5 worm cellular contexts compared by ENCODE assay signal in the genomic region with DNA sequence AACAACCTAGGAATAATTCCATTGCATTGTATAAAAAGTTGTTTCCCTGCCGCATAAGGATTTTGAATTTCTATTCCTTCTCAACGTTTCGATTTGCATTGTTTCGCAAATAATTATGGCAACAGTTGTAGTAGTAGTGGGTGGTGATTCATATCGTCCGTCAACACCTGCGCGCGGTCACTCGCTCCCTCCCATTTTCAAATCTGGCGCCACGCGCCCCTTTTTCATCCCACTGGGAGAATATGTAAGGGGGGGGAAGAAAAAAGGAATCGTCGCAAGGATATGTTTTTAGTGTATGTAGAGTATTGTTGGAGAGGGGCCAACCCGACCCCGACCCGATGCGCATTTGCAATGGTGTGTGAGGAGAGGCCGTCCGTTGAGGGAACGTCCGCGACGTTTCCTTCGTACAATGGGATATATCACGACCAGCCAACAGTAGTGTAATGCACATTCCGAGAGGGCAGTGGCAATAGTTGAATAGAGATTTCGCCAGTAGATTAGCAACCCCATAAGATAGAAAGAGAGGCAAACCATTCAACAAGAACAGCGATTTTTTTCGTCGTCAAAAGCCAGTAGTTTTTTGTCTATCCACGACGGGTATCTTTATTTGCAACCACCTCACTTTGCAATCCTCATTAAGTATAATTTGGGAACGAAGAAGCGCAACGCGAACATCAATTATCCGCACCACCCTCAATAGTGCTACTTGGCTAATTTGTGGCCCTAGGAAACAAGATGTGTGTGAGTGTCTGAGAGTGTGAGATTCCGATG.
TF ChIP-seq lines count a peak whose summit lies in the region.

No protein-coding gene starts in this region.

TF ChIP-seq in whole organism, L1 larva, 84 proteins besides CTCF, POLR2A, EP300 and RAD21:
- TF ChIP-seq nhr-84 (tag; optimal IDR thresholded peaks at IDR 0.05; lab: Kevin White, UChicago): no peak
- TF ChIP-seq nhr-85 (tag; lab: Kevin White, UChicago): peak; percentile 78
- TF ChIP-seq nhr-76 (tag; optimal IDR thresholded peaks at IDR 0.05; lab: Kevin White, UChicago): no peak
- no peak for TF ChIP-seq ceh-8 (GFP tag; optimal IDR thresholded peaks at IDR 0.05; lab: Kevin White, UChicago)
- TF ChIP-seq rnt-1 (tag; optimal IDR thresholded peaks at IDR 0.05; lab: Kevin White, UChicago): peak; percentile 5
- TF ChIP-seq nhr-11 (tag; optimal IDR thresholded peaks at IDR 0.05; lab: Kevin White, UChicago): no peak
- no peak for TF ChIP-seq unc-98 (GFP tag; IDR thresholded peaks at IDR 0.05; lab: Robert Waterston, UW)
- peak; percentile 14 for TF ChIP-seq blmp-1 (tag; optimal IDR thresholded peaks at IDR 0.05; lab: Kevin White, UChicago)
- no peak for TF ChIP-seq nhr-90 (tag; optimal IDR thresholded peaks at IDR 0.05; lab: Kevin White, UChicago; ENCODE audit: poor library complexity)
- TF ChIP-seq lin-14 (GFP tag; optimal IDR thresholded peaks at IDR 0.05; lab: Kevin White, UChicago): peak; percentile 16
- no peak for TF ChIP-seq efl-1 (optimal IDR thresholded peaks at IDR 0.05; lab: Kevin White, UChicago)
- TF ChIP-seq efl-1 (GFP tag; optimal IDR thresholded peaks at IDR 0.05 in 1 of 2; lab: Kevin White, UChicago): peak in 1 of 2 experiments; percentile 24
TF ChIP-seq in whole organism, L1 larva: peak in this region for 5.

TF ChIP-seq in whole organism, L3 larva, 47 proteins besides CTCF, POLR2A, EP300 and RAD21:
- TF ChIP-seq pha-4 (tag; optimal IDR thresholded peaks at IDR 0.05; lab: Kevin White, UChicago) (peak; percentile 24), sea-2 (GFP tag; optimal IDR thresholded peaks at IDR 0.05; lab: Kevin White, UChicago) (no peak), ama-1 (optimal IDR thresholded peaks at IDR 0.05; lab: Kevin White, UChicago) (no peak), elt-1 (tag; optimal IDR thresholded peaks at IDR 0.05; lab: Kevin White, UChicago) (no peak), nhr-67 (tag; optimal IDR thresholded peaks at IDR 0.05; lab: Kevin White, UChicago) (no peak), ceh-9 (tag; optimal IDR thresholded peaks at IDR 0.05; lab: Kevin White, UChicago) (no peak), egl-5 (tag; optimal IDR thresholded peaks at IDR 0.05; lab: Kevin White, UChicago) (no peak), fos-1 (tag; optimal IDR thresholded peaks at IDR 0.05; lab: Kevin White, UChicago) (no peak), ZK546.5 (tag; optimal IDR thresholded peaks at IDR 0.05; lab: Kevin White, UChicago) (no peak), nhr-76 (tag; optimal IDR thresholded peaks at IDR 0.05; lab: Kevin White, UChicago) (no peak), elt-3 (tag; optimal IDR thresholded peaks at IDR 0.05; lab: Kevin White, UChicago) (no peak), mml-1 (tag; optimal IDR thresholded peaks at IDR 0.05; lab: Kevin White, UChicago) (no peak), lin-39 (tag; optimal IDR thresholded peaks at IDR 0.05; lab: Kevin White, UChicago) (no peak), nhr-25 (tag; optimal IDR thresholded peaks at IDR 0.05; lab: Kevin White, UChicago) (peak; percentile 34), nhr-23 (tag; optimal IDR thresholded peaks at IDR 0.05; lab: Kevin White, UChicago) (peak; percentile 8), nhr-11 (tag; optimal IDR thresholded peaks at IDR 0.05; lab: Kevin White, UChicago) (no peak), jun-1 (tag; optimal IDR thresholded peaks at IDR 0.05; lab: Kevin White, UChicago) (no peak), nhr-43 (tag; optimal IDR thresholded peaks at IDR 0.05; lab: Kevin White, UChicago; ENCODE audit: poor library complexity, severe bottlenecking) (no peak)

TF ChIP-seq in whole organism, early embryonic, 17 proteins besides CTCF, POLR2A, EP300 and RAD21:
- TF ChIP-seq flt-1 (GFP tag; IDR thresholded peaks at IDR 0.05; lab: Robert Waterston, UW): peak; percentile 58; the same call in 1 of the 2 replicates
- no peak for TF ChIP-seq hmbx-1 (tag; optimal IDR thresholded peaks at IDR 0.05; lab: Kevin White, UChicago)
- no peak; the same call in 1 of the 2 replicates for TF ChIP-seq tbx-37 (GFP tag; conservative IDR thresholded peaks at IDR 0.05; lab: Robert Waterston, UW)
- TF ChIP-seq ama-1 (optimal IDR thresholded peaks at IDR 0.05; lab: Kevin White, UChicago): no peak
- no peak for TF ChIP-seq ceh-13 (GFP tag; optimal IDR thresholded peaks at IDR 0.05; lab: Kevin White, UChicago)
- TF ChIP-seq hmg-4 (GFP tag; optimal IDR thresholded peaks at IDR 0.05; lab: Kevin White, UChicago): peak; percentile 4
- TF ChIP-seq F13C5.2 (tag; optimal IDR thresholded peaks at IDR 0.05; lab: Kevin White, UChicago): no peak
- peak; percentile 31; the same call in 1 of the 2 replicates for TF ChIP-seq sea-1 (GFP tag; conservative IDR thresholded peaks at IDR 0.05; lab: Robert Waterston, UW)
- no peak for TF ChIP-seq aly-1 (tag; optimal IDR thresholded peaks at IDR 0.05; lab: Kevin White, UChicago)
- TF ChIP-seq ceh-36 (tag; optimal IDR thresholded peaks at IDR 0.05; lab: Kevin White, UChicago): no peak
- TF ChIP-seq ets-7 (tag; optimal IDR thresholded peaks at IDR 0.05; lab: Kevin White, UChicago): no peak
- peak; percentile 81 for TF ChIP-seq B0310.2 (tag; optimal IDR thresholded peaks at IDR 0.05; lab: Kevin White, UChicago)
- TF ChIP-seq tra-4 (tag; optimal IDR thresholded peaks at IDR 0.05; lab: Kevin White, UChicago): no peak
- TF ChIP-seq scrt-1 (GFP tag; IDR thresholded peaks at IDR 0.05; lab: Robert Waterston, UW): peak; percentile 74
- TF ChIP-seq hnd-1 (tag; optimal IDR thresholded peaks at IDR 0.05; lab: Kevin White, UChicago): no peak
- peak; percentile 75; the same call in 1 of the 2 replicates for TF ChIP-seq tbx-11 (GFP tag; IDR thresholded peaks at IDR 0.05; lab: Robert Waterston, UW)
- peak; percentile 69 for TF ChIP-seq pes-1 (GFP tag; IDR thresholded peaks at IDR 0.05; lab: Robert Waterston, UW)

TF ChIP-seq in whole organism, midembryonic, 9 proteins besides CTCF, POLR2A, EP300 and RAD21:
- TF ChIP-seq ztf-23 (GFP tag; IDR thresholded peaks at IDR 0.05; lab: Robert Waterston, UW): peak; percentile 41; the same call in 1 of the 2 replicates
- TF ChIP-seq klf-2 (GFP tag; conservative IDR thresholded peaks at IDR 0.05; lab: Robert Waterston, UW): no peak
- TF ChIP-seq flt-1 (GFP tag; IDR thresholded peaks at IDR 0.05; lab: Robert Waterston, UW): peak; percentile 80
- peak; percentile 57 for TF ChIP-seq ref-1 (GFP tag; conservative IDR thresholded peaks at IDR 0.05; lab: Robert Waterston, UW)
- TF ChIP-seq T22C8.4 (GFP tag; IDR thresholded peaks at IDR 0.05; lab: Robert Waterston, UW): 0 out of 2 replicates have a peak, but pooled peaks have one; percentile 31

TF ChIP-seq in whole organism, young adult, 124 proteins besides CTCF, POLR2A, EP300 and RAD21:
- TF ChIP-seq ztf-18 (tag; optimal IDR thresholded peaks at IDR 0.05; lab: Kevin White, UChicago) (no peak), Y79H2A.3 (GFP tag; conservative IDR thresholded peaks at IDR 0.05; lab: Robert Waterston, UW) (no peak), nhr-120 (GFP tag; IDR thresholded peaks at IDR 0.05; lab: Robert Waterston, UW) (no peak), madf-10 (tag; optimal IDR thresholded peaks at IDR 0.05; lab: Kevin White, UChicago) (no peak), attf-6 (GFP tag; IDR thresholded peaks at IDR 0.05; lab: Robert Waterston, UW) (no peak), bed-2 (GFP tag; IDR thresholded peaks at IDR 0.05; lab: Robert Waterston, UW) (peak; percentile 26; the same call in 1 of the 2 replicates), K12H6.12 (tag; optimal IDR thresholded peaks at IDR 0.05; lab: Kevin White, UChicago) (no peak), die-1 (tag; optimal IDR thresholded peaks at IDR 0.05; lab: Kevin White, UChicago) (no peak), sptf-2 (GFP tag; optimal IDR thresholded peaks at IDR 0.05; lab: Kevin White, UChicago) (no peak), cebp-2 (GFP tag; IDR thresholded peaks at IDR 0.05; lab: Robert Waterston, UW) (no peak), dox-1 (GFP tag; IDR thresholded peaks at IDR 0.05; lab: Robert Waterston, UW) (no peak; the same call in 1 of the 2 replicates), akir-1 (GFP tag; optimal IDR thresholded peaks at IDR 0.05; lab: Kevin White, UChicago) (peak; percentile 27), lin-54 (GFP tag; optimal IDR thresholded peaks at IDR 0.05; lab: Kevin White, UChicago) (no peak), tbx-9 (tag; optimal IDR thresholded peaks at IDR 0.05; lab: Kevin White, UChicago; ENCODE audit: borderline replicate concordance) (no peak), let-526 (GFP tag; IDR thresholded peaks at IDR 0.05; lab: Robert Waterston, UW) (no peak), him-1 (tag; optimal IDR thresholded peaks at IDR 0.05; lab: Kevin White, UChicago) (no peak), let-607 (tag; optimal IDR thresholded peaks at IDR 0.05; lab: Kevin White, UChicago) (no peak), B0261.1 (tag; optimal IDR thresholded peaks at IDR 0.05; lab: Kevin White, UChicago) (no peak), snpc-1.1 (tag; optimal IDR thresholded peaks at IDR 0.05; lab: Kevin White, UChicago; ENCODE audit: insufficient read depth) (no peak), egl-44 (GFP tag; IDR thresholded peaks at IDR 0.05; lab: Robert Waterston, UW) (no peak), F52B5.7 (tag; optimal IDR thresholded peaks at IDR 0.05; lab: Kevin White, UChicago) (no peak), ekl-4 (GFP tag; IDR thresholded peaks at IDR 0.05; lab: Robert Waterston, UW) (no peak), snpc-3.4 (tag; optimal IDR thresholded peaks at IDR 0.05; lab: Kevin White, UChicago) (no peak), Y53G8AR.9 (GFP tag; conservative IDR thresholded peaks at IDR 0.05; lab: Robert Waterston, UW) (peak; percentile 28; the same call in 1 of the 2 replicates), pbrm-1 (GFP tag; IDR thresholded peaks at IDR 0.05; lab: Robert Waterston, UW) (peak; percentile 31; the same call in 1 of the 2 replicates), F37B4.10 (GFP tag; IDR thresholded peaks at IDR 0.05; lab: Robert Waterston, UW) (0 out of 2 replicates have a peak, but pooled peaks have one; percentile 46), athp-1 (tag; optimal IDR thresholded peaks at IDR 0.05; lab: Kevin White, UChicago) (no peak), rcor-1 (GFP tag; IDR thresholded peaks at IDR 0.05; lab: Robert Waterston, UW) (no peak), mcd-1 (GFP tag; IDR thresholded peaks at IDR 0.05; lab: Robert Waterston, UW) (0 out of 2 replicates have a peak, but pooled peaks have one; percentile 16)
